Worm (Caenorhabditis elegans) whole organism, mixed stage, embryonic: Measurements from ENCODE around the gene Y59H11AR.10.

Source experiments
- blmp-1 ChIP-seq: fragments of 150-350 bp; optimal IDR thresholded peaks from 2 replicates; lab custom pipeline; 2014; ENCODE audit warnings: missing biosample characterization, missing genetic modification characterization
- ces-1 ChIP-seq: fragments of 150-350 bp; optimal IDR thresholded peaks from 2 replicates; lab custom pipeline; 2014; ENCODE audit warnings: missing biosample characterization, missing genetic modification reagents, missing genetic modification characterization
- cnd-1 ChIP-seq: fragments of 200-800 bp; sonication (Bioruptor generic); optimal IDR thresholded peaks from 2 replicates; lab custom pipeline; 2018; ENCODE audit warnings: mild to moderate bottlenecking, missing genetic modification characterization, missing compliant biosample characterization
- elt-1 ChIP-seq: sonication (generic microtip); optimal IDR thresholded peaks from 2 replicates; lab custom pipeline; 2017; ENCODE audit warnings: missing genetic modification characterization, mild to moderate bottlenecking, missing compliant biosample characterization, antibody characterized with exemption, moderate library complexity, borderline replicate concordance; ENCODE audit not compliant: insufficient read depth
- elt-3 ChIP-seq: fragments of 150-350 bp; optimal IDR thresholded peaks from 2 replicates; lab custom pipeline; 2014; ENCODE audit warnings: missing biosample characterization, missing genetic modification characterization
- lin-32 ChIP-seq: fragments of 200-800 bp; sonication (Bioruptor generic); optimal IDR thresholded peaks from 2 replicates; lab custom pipeline; 2018; ENCODE audit warnings: mild to moderate bottlenecking, missing genetic modification characterization, missing compliant biosample characterization
- mab-5 ChIP-seq: fragments of 150-350 bp; optimal IDR thresholded peaks from 2 replicates; lab custom pipeline; 2014; ENCODE audit warnings: missing biosample characterization, missing genetic modification characterization
- nhr-12 ChIP-seq: fragments of 150-350 bp; optimal IDR thresholded peaks from 2 replicates; lab custom pipeline; 2014; ENCODE audit warnings: missing biosample characterization, missing genetic modification characterization
- nhr-28 ChIP-seq: fragments of 150-350 bp; optimal IDR thresholded peaks from 2 replicates; lab custom pipeline; 2014; ENCODE audit warnings: missing biosample characterization, missing genetic modification characterization
- nhr-76 ChIP-seq: sonication (generic microtip); optimal IDR thresholded peaks from 2 replicates; lab custom pipeline; 2017; ENCODE audit warnings: missing biosample characterization, missing genetic modification characterization
- unc-39 ChIP-seq: fragments of 150-350 bp; optimal IDR thresholded peaks from 2 replicates; lab custom pipeline; 2014; ENCODE audit warnings: missing biosample characterization, missing genetic modification characterization
- unc-62 ChIP-seq: fragments of 150-350 bp; optimal IDR thresholded peaks from 2 replicates; lab custom pipeline; 2014; ENCODE audit warnings: missing biosample characterization, missing genetic modification reagents, missing genetic modification characterization

DNA sequence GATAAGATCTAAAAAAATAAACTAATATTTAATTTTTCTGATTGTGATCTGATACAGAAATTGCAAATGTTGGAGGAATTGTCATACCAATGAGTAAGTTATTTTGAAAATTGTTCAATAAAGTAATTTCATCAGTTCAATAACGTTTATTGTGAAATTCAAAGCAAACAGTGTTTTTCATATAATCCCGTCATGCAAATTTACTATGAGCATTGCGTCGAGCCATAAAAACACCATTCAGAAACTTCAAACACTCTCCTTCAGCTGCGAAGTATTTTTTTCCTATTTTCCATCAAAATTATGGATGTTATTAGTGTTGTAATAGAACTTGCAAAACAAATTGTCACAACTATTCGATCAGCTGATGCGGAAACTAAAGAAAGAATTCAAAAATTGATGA, 48.9 kb downstream of the Y59H11AR.10 start, which contains the start of gene C49C8.8:
- TF ChIP-seq unc-62 (no peak), nhr-28 (tag; lab: Kevin White, UChicago) (no peak), ces-1 (GFP tag; lab: Kevin White, UChicago) (no peak), nhr-12 (tag; lab: Kevin White, UChicago) (no peak), mab-5 (tag; lab: Kevin White, UChicago) (no peak), blmp-1 (tag; lab: Kevin White, UChicago) (no peak), lin-32 (no peak), cnd-1 (tag; lab: Kevin White, UChicago) (no peak), unc-39 (no peak), nhr-76 (tag; lab: Kevin White, UChicago) (no peak), elt-1 (tag; lab: Kevin White, UChicago) (no peak), elt-3 (tag; lab: Kevin White, UChicago) (no peak)
